Worm (Caenorhabditis elegans) whole organism, L3 larva: ENCODE measurements around the gene Y38H6C.24.

Experiments
- R02D3.7 ChIP-seq: fragments of 150-350 bp; optimal IDR thresholded peaks from 2 replicates; lab custom pipeline; 2014; ENCODE audit warnings: missing biosample characterization, missing genetic modification characterization
- ceh-82 ChIP-seq: fragments of 150-350 bp; optimal IDR thresholded peaks from 2 replicates; lab custom pipeline; 2014; ENCODE audit warnings: missing biosample characterization, missing genetic modification characterization
- fos-1 ChIP-seq: fragments of 150-350 bp; optimal IDR thresholded peaks from 2 replicates; lab custom pipeline; 2014; ENCODE audit warnings: missing biosample characterization, missing genetic modification characterization
- lin-15B ChIP-seq: fragments of 150-350 bp; optimal IDR thresholded peaks from 2 replicates; lab custom pipeline; 2014; ENCODE audit warnings: missing biosample characterization, missing genetic modification characterization
- mdl-1 ChIP-seq: fragments of 150-350 bp; optimal IDR thresholded peaks from 2 replicates; lab custom pipeline; 2014; ENCODE audit warnings: missing biosample characterization, missing genetic modification characterization
- nhr-12 ChIP-seq: fragments of 150-350 bp; optimal IDR thresholded peaks from 2 replicates; lab custom pipeline; 2014; ENCODE audit warnings: missing biosample characterization, missing genetic modification characterization
- nhr-237 ChIP-seq: fragments of 150-350 bp; optimal IDR thresholded peaks from 2 replicates; lab custom pipeline; 2014; ENCODE audit warnings: missing biosample characterization, missing genetic modification characterization
- nhr-76 ChIP-seq: fragments of 150-350 bp; sonication (generic microtip); optimal IDR thresholded peaks from 5 replicates; lab custom pipeline; 2014; ENCODE audit warnings: missing biosample characterization, missing genetic modification characterization
- unc-39 ChIP-seq: sonication (generic microtip); optimal IDR thresholded peaks from 4 replicates; lab custom pipeline; 2017; ENCODE audit warnings: missing biosample characterization, missing genetic modification characterization
- unc-62 ChIP-seq: fragments of 150-350 bp; sonication (generic microtip); optimal IDR thresholded peaks from 4 replicates; lab custom pipeline; 2014; ENCODE audit warnings: missing biosample characterization, missing genetic modification reagents, missing genetic modification characterization
- zag-1 ChIP-seq: fragments of 150-350 bp; optimal IDR thresholded peaks from 2 replicates; lab custom pipeline; 2014; ENCODE audit warnings: missing biosample characterization, missing genetic modification characterization

DNA sequence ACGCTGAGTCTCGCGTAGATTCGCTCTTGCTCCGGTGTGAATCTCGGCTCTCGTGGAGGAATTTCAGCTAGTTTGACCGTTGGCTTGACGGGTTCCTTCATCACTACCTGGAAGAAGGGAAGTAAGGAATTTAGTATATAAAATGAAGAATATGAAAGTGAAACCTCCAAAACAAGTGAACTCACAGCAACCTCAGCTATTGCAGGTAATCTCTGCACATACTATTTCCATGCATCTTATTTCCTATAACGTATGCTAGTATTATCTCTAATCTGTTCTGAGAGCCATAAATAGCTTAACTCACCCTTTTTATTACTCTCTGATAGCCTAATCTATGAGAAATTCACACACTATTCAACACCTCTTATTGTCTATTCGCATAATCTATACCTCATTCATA is 21.2 kb upstream of the Y38H6C.24 start, which contains the start of gene Y38H6C.4:
- TF ChIP-seq lin-15B (tag; lab: Kevin White, UChicago), result no peak
- no peak for TF ChIP-seq unc-39 (tag; lab: Kevin White, UChicago)
- no peak for TF ChIP-seq nhr-76 (tag; lab: Kevin White, UChicago)
- no peak for TF ChIP-seq unc-62 (GFP tag; lab: Kevin White, UChicago)
- no peak for TF ChIP-seq nhr-237 (tag; lab: Kevin White, UChicago)
- TF ChIP-seq fos-1 (tag; lab: Kevin White, UChicago), result no peak
- TF ChIP-seq mdl-1 (tag; lab: Kevin White, UChicago), result no peak
- TF ChIP-seq zag-1, result no peak
- no peak for TF ChIP-seq ceh-82
- no peak for TF ChIP-seq R02D3.7 (tag; lab: Kevin White, UChicago)
- no peak for TF ChIP-seq nhr-12 (tag; lab: Kevin White, UChicago)
